Worm (Caenorhabditis elegans) whole organism, young adult: ENCODE results near the gene C33D3.5.

Experiments used
- B0261.1 ChIP-seq: sonication (generic microtip); optimal IDR thresholded peaks from 2 replicates; lab custom pipeline; 2016; ENCODE audit warnings: mild to moderate bottlenecking, missing genetic modification characterization, moderate library complexity, missing compliant biosample characterization
- F49E8.2 ChIP-seq: sonication (generic microtip); optimal IDR thresholded peaks from 3 replicates; lab custom pipeline; 2017; ENCODE audit warnings: missing genetic modification characterization, mild to moderate bottlenecking, missing compliant biosample characterization, antibody characterized with exemption, moderate library complexity; ENCODE audit not compliant: insufficient read depth
- F52B5.7 ChIP-seq: sonication (generic microtip); optimal IDR thresholded peaks from 2 replicates; lab custom pipeline; 2016; ENCODE audit warnings: mild to moderate bottlenecking, missing genetic modification characterization, missing compliant biosample characterization
- K12H6.12 ChIP-seq: fragments of 200-800 bp; sonication (Bioruptor generic); optimal IDR thresholded peaks from 2 replicates; lab custom pipeline; 2018; ENCODE audit warnings: mild to moderate bottlenecking, missing genetic modification characterization, missing compliant biosample characterization
- T26A5.8 ChIP-seq: sonication (generic microtip); optimal IDR thresholded peaks from 2 replicates; lab custom pipeline; 2016; ENCODE audit warnings: missing genetic modification characterization, missing compliant biosample characterization
- Y79H2A.3 ChIP-seq: fragments of 200-800 bp; sonication (Bioruptor generic); conservative IDR thresholded peaks from 2 replicates; pipeline ENCODE4 v1.3.6; 2022; ENCODE audit warnings: missing genetic modification reagents, missing genetic modification characterization, missing compliant biosample characterization
- ZK185.1 ChIP-seq: sonication (generic microtip); optimal IDR thresholded peaks from 2 replicates; lab custom pipeline; 2016; ENCODE audit warnings: mild to moderate bottlenecking, missing genetic modification characterization, missing compliant biosample characterization; ENCODE audit not compliant: poor library complexity, severe bottlenecking
- attf-5 ChIP-seq: fragments of 200-800 bp; sonication (Bioruptor generic); optimal IDR thresholded peaks from 2 replicates; lab custom pipeline; 2018; ENCODE audit warnings: mild to moderate bottlenecking, missing genetic modification characterization, missing compliant biosample characterization
- attf-6 ChIP-seq: fragments of 200-800 bp; sonication (Bioruptor generic); IDR thresholded peaks from 2 replicates; pipeline ENCODE4 v1.3.6; 2022; ENCODE audit warnings: missing genetic modification reagents, missing genetic modification characterization, missing compliant biosample characterization
- ets-4 ChIP-seq: fragments of 200-800 bp; sonication (Bioruptor generic); optimal IDR thresholded peaks from 2 replicates; lab custom pipeline; 2018; ENCODE audit warnings: mild to moderate bottlenecking, missing genetic modification characterization, missing compliant biosample characterization
- fkh-3 ChIP-seq: sonication (generic microtip); optimal IDR thresholded peaks from 2 replicates; lab custom pipeline; 2016; ENCODE audit warnings: mild to moderate bottlenecking, missing genetic modification characterization, missing compliant biosample characterization
- hmg-1.2 ChIP-seq: fragments of 200-800 bp; sonication (Bioruptor generic); IDR thresholded peaks from 2 replicates; pipeline ENCODE4 v1.3.6; 2022; ENCODE audit warnings: missing genetic modification reagents, missing genetic modification characterization, missing compliant biosample characterization
- lsy-27 ChIP-seq: sonication (generic microtip); optimal IDR thresholded peaks from 2 replicates; lab custom pipeline; 2017; ENCODE audit warnings: missing genetic modification characterization, mild to moderate bottlenecking, missing compliant biosample characterization, antibody characterized with exemption, missing genotype, borderline replicate concordance; ENCODE audit not compliant: insufficient read depth
- madf-6 ChIP-seq: fragments of 200-800 bp; sonication (Bioruptor generic); IDR thresholded peaks from 2 replicates; pipeline ENCODE4 v1.3.6; 2022; ENCODE audit warnings: missing genetic modification reagents, missing genetic modification characterization, missing compliant biosample characterization
- mel-28 ChIP-seq: sonication (generic microtip); optimal IDR thresholded peaks from 2 replicates; lab custom pipeline; 2016; ENCODE audit warnings: borderline replicate concordance, mild to moderate bottlenecking, missing genetic modification characterization, missing compliant biosample characterization
- mes-4 ChIP-seq: sonication (generic microtip); optimal IDR thresholded peaks from 2 replicates; lab custom pipeline; 2016; ENCODE audit warnings: missing genotype, missing genetic modification characterization, missing compliant biosample characterization
- nfyb-1 ChIP-seq: fragments of 200-800 bp; sonication (Bioruptor generic); IDR thresholded peaks from 2 replicates; pipeline ENCODE4 v1.3.6; 2022; ENCODE audit warnings: missing genetic modification reagents, missing genetic modification characterization, missing compliant biosample characterization
- nhr-80 ChIP-seq: sonication (generic microtip); optimal IDR thresholded peaks from 2 replicates; lab custom pipeline; 2016; ENCODE audit warnings: missing genetic modification characterization, missing compliant biosample characterization
- nhr-90 ChIP-seq: sonication (generic microtip); optimal IDR thresholded peaks from 2 replicates; lab custom pipeline; 2016; ENCODE audit warnings: missing genotype, mild to moderate bottlenecking, missing genetic modification characterization, missing compliant biosample characterization
- pha-4 ChIP-seq: fragments of 150-350 bp; sonication (generic microtip); optimal IDR thresholded peaks from 2 replicates; lab custom pipeline; 2014; ENCODE audit warnings: missing biosample characterization, missing genetic modification reagents, missing genetic modification characterization
- rcor-1 ChIP-seq: fragments of 200-800 bp; sonication (Bioruptor generic); IDR thresholded peaks from 2 replicates; pipeline ENCODE4 v1.3.6; 2022; ENCODE audit warnings: missing genetic modification reagents, missing genetic modification characterization, missing compliant biosample characterization
- rpc-1 ChIP-seq, 2 experiments: fragments of 150-350 bp in 1 of 2; sonication (generic microtip) in 1 of 2; optimal IDR thresholded peaks; 2 replicates each; lab custom pipeline; 2014 to 2018; ENCODE audit warnings: missing biosample characterization in 1 of 2, missing genetic modification characterization in 1 of 2, missing genetic modification reagents in 1 of 2, missing genotype in 1 of 2
- snpc-1.3 ChIP-seq: sonication (generic microtip); optimal IDR thresholded peaks from 2 replicates; lab custom pipeline; 2017; ENCODE audit warnings: missing genetic modification characterization, mild to moderate bottlenecking, missing compliant biosample characterization, antibody characterized with exemption, moderate library complexity, missing genotype, missing genetic modification reagents; ENCODE audit not compliant: insufficient read depth
- snpc-3.4 ChIP-seq: sonication (generic microtip); optimal IDR thresholded peaks from 2 replicates; lab custom pipeline; 2017; ENCODE audit warnings: missing genetic modification characterization, mild to moderate bottlenecking, missing compliant biosample characterization, antibody characterized with exemption, moderate library complexity, missing genotype, missing genetic modification reagents
- tbp1 ChIP-seq: fragments of 200-800 bp; sonication (Bioruptor generic); optimal IDR thresholded peaks from 2 replicates; lab custom pipeline; 2018; ENCODE audit warnings: mild to moderate bottlenecking, missing genetic modification characterization, missing compliant biosample characterization
- unc-130 ChIP-seq: sonication (generic microtip); optimal IDR thresholded peaks from 2 replicates; lab custom pipeline; 2016; ENCODE audit warnings: missing genetic modification reagents, missing genetic modification characterization, missing compliant biosample characterization
- ztf-26 ChIP-seq: sonication (generic microtip); optimal IDR thresholded peaks from 2 replicates; lab custom pipeline; 2017; ENCODE audit warnings: missing genetic modification characterization, missing compliant biosample characterization
- ztf-28 ChIP-seq: fragments of 200-800 bp; sonication (Bioruptor generic); IDR thresholded peaks from 2 replicates; pipeline ENCODE4 v1.3.6; 2022; ENCODE audit warnings: missing genetic modification reagents, missing genetic modification characterization, missing compliant biosample characterization

C33D3.5 gene

ce11 chrX:10488763-10489162 lies 2.4 kb upstream of the C33D3.5 start, which contains the start of gene C33D3.4:
Gene C33D3.4, plus strand, starts transcription at chrX:10489063.
- TF ChIP-seq attf-5 (GFP tag; lab: Kevin White, UChicago) (no peak), mes-4 (tag; lab: Kevin White, UChicago) (no peak), nhr-80 (no peak), Y79H2A.3 (GFP tag; lab: Robert Waterston, UW) (no peak), ets-4 (GFP tag; lab: Kevin White, UChicago) (no peak), rpc-1 (optimal IDR thresholded peaks at IDR 0.05; lab: Kevin White, UChicago) (no peak), rpc-1 (tag; optimal IDR thresholded peaks at IDR 0.05; lab: Kevin White, UChicago) (no peak), B0261.1 (tag; lab: Kevin White, UChicago) (no peak), snpc-3.4 (tag; lab: Kevin White, UChicago) (no peak), hmg-1.2 (GFP tag; lab: Robert Waterston, UW) (no peak), madf-6 (GFP tag; lab: Robert Waterston, UW) (no peak)

ce11 chrX:10491875-10492523 lies 855 bp downstream of the C33D3.5 start:
- TF ChIP-seq rcor-1 (GFP tag; lab: Robert Waterston, UW) (no peak), hmg-1.2 (GFP tag; lab: Robert Waterston, UW) (no peak), madf-6 (GFP tag; lab: Robert Waterston, UW) (no peak), K12H6.12 (tag; lab: Kevin White, UChicago) (no peak), ZK185.1 (no peak), unc-130 (GFP tag; lab: Kevin White, UChicago) (no peak), ztf-26 (no peak)

DNA sequence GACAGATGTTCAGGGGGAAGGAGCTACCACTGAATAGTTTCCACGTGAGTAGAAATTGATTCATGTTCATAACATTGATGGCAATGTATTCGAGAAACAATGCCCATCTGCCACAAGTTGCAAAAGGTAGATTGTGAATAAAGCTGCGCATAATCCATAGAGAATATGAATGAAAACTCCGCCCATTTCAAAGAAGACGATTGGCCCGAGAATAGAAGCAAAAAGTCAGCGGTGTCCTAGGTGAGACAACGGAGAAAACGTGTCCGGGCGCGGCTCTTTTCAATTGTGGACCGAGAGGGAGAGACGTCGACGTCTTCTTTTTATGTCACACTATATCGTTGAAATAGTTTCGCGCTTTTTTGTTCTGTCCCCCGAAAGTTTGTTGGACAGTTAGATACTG lies 8.4 kb downstream of the C33D3.5 start, which contains the start of gene vab-3:
Gene vab-3, plus strand, starts transcription at position 301 of the 400 bp plus-strand sequence.
- no peak for TF ChIP-seq F52B5.7 (tag; lab: Kevin White, UChicago)
- TF ChIP-seq F49E8.2 (tag; lab: Kevin White, UChicago) = no peak
- no peak for TF ChIP-seq ztf-28
- no peak for TF ChIP-seq pha-4 (tag; lab: Kevin White, UChicago)

ce11 chrX:10503393-10503792 lies 12.2 kb downstream of the C33D3.5 start:
- TF ChIP-seq tbp1 (GFP tag; lab: Kevin White, UChicago) (no peak), ztf-28 (no peak), lsy-27 (tag; lab: Kevin White, UChicago) (no peak)

DNA sequence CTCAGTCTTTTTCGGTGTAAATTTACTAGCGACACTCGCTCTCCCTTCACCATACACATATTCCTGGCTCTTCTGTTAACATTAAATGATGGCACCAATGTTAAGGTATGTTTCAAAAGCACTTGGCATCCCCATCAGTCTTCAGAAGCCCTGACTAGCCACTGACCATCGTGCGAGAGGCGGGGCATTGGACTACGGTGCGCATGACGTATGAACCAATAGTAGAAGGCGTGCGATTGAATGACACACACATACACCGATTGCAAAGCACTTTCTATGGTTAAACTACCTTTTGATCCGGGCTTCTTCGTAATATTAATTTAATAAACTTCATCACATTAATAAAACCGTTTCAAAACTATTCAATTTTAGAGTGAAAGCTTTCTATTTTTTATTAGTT lies 14.0 kb downstream of the C33D3.5 start:
- TF ChIP-seq T26A5.8 (tag; lab: Kevin White, UChicago) = no peak
- TF ChIP-seq fkh-3 (tag; lab: Kevin White, UChicago) = no peak
- no peak for TF ChIP-seq attf-6 (GFP tag; lab: Robert Waterston, UW)
- TF ChIP-seq mel-28 = no peak
- no peak for TF ChIP-seq rcor-1 (GFP tag; lab: Robert Waterston, UW)
- no peak for TF ChIP-seq nhr-90 (tag; lab: Kevin White, UChicago)
- TF ChIP-seq snpc-1.3 (tag; lab: Kevin White, UChicago) = no peak
- no peak for TF ChIP-seq nfyb-1 (GFP tag; lab: Robert Waterston, UW)
- no peak for TF ChIP-seq F49E8.2 (tag; lab: Kevin White, UChicago)
- no peak for TF ChIP-seq hmg-1.2 (GFP tag; lab: Robert Waterston, UW)
